Worm (Caenorhabditis elegans): Measurements from ENCODE around the gene gcy-3.

- no peak for TF ChIP-seq pqm-1 (tag; optimal IDR thresholded peaks at IDR 0.05)
- no peak for TF ChIP-seq elt-1 (tag; optimal IDR thresholded peaks at IDR 0.05)
These were observed 21.9 kb downstream of the gcy-3 start for ce11 chrII:9485081-9485730.
